Fruit fly (Drosophila melanogaster): ENCODE data around the gene CG12268.
A peak's percentile ranks its signal among the peaks of the same experiment; 100 is the strongest.

The CG12268 gene

dm6 chr3R:23962781-23963222 is 14.6 kb upstream of the CG12268 start, which contains the start of gene CG31140 (continued):
- no peak for TF ChIP-seq twi (tag; optimal IDR thresholded peaks at IDR 0.05)
- no peak for TF ChIP-seq CG9727 (GFP tag; optimal IDR thresholded peaks at IDR 0.05)
- no peak for TF ChIP-seq tna (GFP tag; IDR thresholded peaks at IDR 0.05; ENCODE audit: partially characterized antibody)
- no peak for TF ChIP-seq gcm2 (GFP tag; optimal IDR thresholded peaks at IDR 0.05)
- peak; percentile 73 for TF ChIP-seq CG10543 (GFP tag; optimal IDR thresholded peaks at IDR 0.05)
- no peak for TF ChIP-seq CG14710 (tag; optimal IDR thresholded peaks at IDR 0.05)
- TF ChIP-seq chn (GFP tag; optimal IDR thresholded peaks at IDR 0.05), result no peak
- no peak for TF ChIP-seq CG12391 (tag; optimal IDR thresholded peaks at IDR 0.05)
- no peak for TF ChIP-seq CG1603 (tag; optimal IDR thresholded peaks at IDR 0.05)
- TF ChIP-seq Rx (GFP tag; IDR thresholded peaks at IDR 0.05), result no peak
- TF ChIP-seq CG17612 (GFP tag; IDR thresholded peaks at IDR 0.05), result no peak
- 0 out of 3 replicates have a peak, but pooled peaks have one; percentile 30 for TF ChIP-seq CG6175 (GFP tag; IDR thresholded peaks at IDR 0.05)
- TF ChIP-seq CG3726 (GFP tag; IDR thresholded peaks at IDR 0.05), result no peak
- peak; percentile 85 for TF ChIP-seq abd-A (tag; optimal IDR thresholded peaks at IDR 0.05)
- TF ChIP-seq CG15479 (GFP tag; optimal IDR thresholded peaks at IDR 0.05), result no peak
- TF ChIP-seq ATbp (GFP tag; optimal IDR thresholded peaks at IDR 0.05), result no peak
- no peak for TF ChIP-seq Neu2 (GFP tag; optimal IDR thresholded peaks at IDR 0.05; ENCODE audit: borderline replicate concordance)
- TF ChIP-seq CkIIα-i1 (GFP tag; IDR thresholded peaks at IDR 0.05), result no peak
- no peak for TF ChIP-seq oc (tag; optimal IDR thresholded peaks at IDR 0.05)
- TF ChIP-seq unc-4 (GFP tag; IDR thresholded peaks at IDR 0.05; ENCODE audit: partially characterized antibody), result 0 out of 2 replicates have a peak, but pooled peaks have one; percentile 26
- peak; percentile 6 for TF ChIP-seq CG3281 (GFP tag; optimal IDR thresholded peaks at IDR 0.05)
- TF ChIP-seq sc (optimal IDR thresholded peaks at IDR 0.05), result no peak
- TF ChIP-seq sc (GFP tag; optimal IDR thresholded peaks at IDR 0.05), result no peak
- no peak for TF ChIP-seq CG2120 (GFP tag; optimal IDR thresholded peaks at IDR 0.05)
- no peak for TF ChIP-seq CG17912 (GFP tag; optimal IDR thresholded peaks at IDR 0.05)
- TF ChIP-seq CG10654 (GFP tag; optimal IDR thresholded peaks at IDR 0.05), result no peak
- peak; percentile 38 for TF ChIP-seq mirr (GFP tag; optimal IDR thresholded peaks at IDR 0.05)
- no peak for TF ChIP-seq CG4404 (GFP tag; IDR thresholded peaks at IDR 0.05)
- no peak for TF ChIP-seq CG13287 (GFP tag; IDR thresholded peaks at IDR 0.05; ENCODE audit: partially characterized antibody)
- no peak for TF ChIP-seq Mes4 (GFP tag; optimal IDR thresholded peaks at IDR 0.05)
- TF ChIP-seq CG6272 (GFP tag; IDR thresholded peaks at IDR 0.05), result no peak
- TF ChIP-seq sr (GFP tag; IDR thresholded peaks at IDR 0.05), result peak; percentile 38; the same call in 1 of the 3 replicates
- TF ChIP-seq sima (GFP tag; optimal IDR thresholded peaks at IDR 0.05), result no peak
- TF ChIP-seq chinmo (GFP tag; IDR thresholded peaks at IDR 0.05; ENCODE audit: partially characterized antibody), result peak; percentile 72; the same call in 1 of the 4 replicates
- no peak for TF ChIP-seq knrl (GFP tag; IDR thresholded peaks at IDR 0.05; ENCODE audit: partially characterized antibody)
- TF ChIP-seq ap (GFP tag; IDR thresholded peaks at IDR 0.05), result no peak
- TF ChIP-seq mld (GFP tag; IDR thresholded peaks at IDR 0.05; ENCODE audit: partially characterized antibody), result no peak
- TF ChIP-seq Camta (GFP tag; optimal IDR thresholded peaks at IDR 0.05), result no peak
- TF ChIP-seq org-1 (GFP tag; optimal IDR thresholded peaks at IDR 0.05), result no peak
- TF ChIP-seq fd64A (GFP tag; optimal IDR thresholded peaks at IDR 0.05), result no peak
- no peak for TF ChIP-seq Sry-β (GFP tag; optimal IDR thresholded peaks at IDR 0.05)
- peak; percentile 7 for TF ChIP-seq CG10979 (tag; optimal IDR thresholded peaks at IDR 0.05)
- TF ChIP-seq CG16813 (GFP tag; IDR thresholded peaks at IDR 0.05; ENCODE audit: partially characterized antibody), result 0 out of 3 replicates have a peak, but pooled peaks have one; percentile 21
- TF ChIP-seq CG11085 (GFP tag; IDR thresholded peaks at IDR 0.05), result no peak
- no peak for TF ChIP-seq CoRest (tag; optimal IDR thresholded peaks at IDR 0.05)
- TF ChIP-seq CG4854 (GFP tag; optimal IDR thresholded peaks at IDR 0.05), result no peak
- TF ChIP-seq CG18599 (GFP tag; optimal IDR thresholded peaks at IDR 0.05), result peak; percentile 49
- peak; percentile 12 for TF ChIP-seq MESR4 (GFP tag; optimal IDR thresholded peaks at IDR 0.05)
- no peak for TF ChIP-seq Vsx1 (GFP tag; optimal IDR thresholded peaks at IDR 0.05)
- no peak for TF ChIP-seq emc (GFP tag; optimal IDR thresholded peaks at IDR 0.05)

Measured in whole organism, embryonic.